Fruit fly (Drosophila melanogaster): ENCODE data around the gene CG45071.

The CG45071 gene

DNA sequence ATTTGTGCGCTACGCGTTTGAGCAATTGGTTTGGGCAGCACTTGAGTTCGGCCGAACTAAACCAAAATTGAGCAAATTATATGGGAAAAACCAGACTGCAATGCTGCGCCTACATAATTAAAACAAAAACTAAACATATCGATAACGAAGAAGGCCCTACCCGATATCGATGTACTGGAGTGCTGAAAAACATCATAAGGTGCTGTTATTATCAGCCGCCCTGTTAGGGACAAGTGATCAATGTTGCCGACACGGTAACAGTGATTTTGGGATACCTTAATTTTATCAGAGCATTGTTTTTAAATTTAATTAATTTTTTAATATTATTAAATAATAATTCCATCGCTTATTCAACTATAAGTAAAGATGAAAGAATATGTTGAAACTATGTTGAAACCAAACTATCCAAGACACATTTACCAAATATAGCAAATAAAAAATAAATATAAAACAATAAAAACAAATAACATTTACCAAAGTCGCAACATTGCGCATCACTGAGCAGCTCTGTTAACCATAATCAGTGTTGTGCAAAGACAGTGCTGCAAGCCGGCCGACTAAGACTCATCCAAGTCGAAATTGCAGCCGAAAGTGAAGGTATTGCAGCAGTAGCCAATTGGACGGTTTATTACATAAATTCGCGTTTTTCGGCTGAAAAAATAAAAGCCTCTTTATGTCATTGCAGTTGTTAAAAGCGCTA lies 10.9 kb upstream of the CG45071 start, which contains the start of the genes sstn, Plp and GlyRS (continued):
- peak; percentile 41; the same call in 1 of the 3 replicates for TF ChIP-seq CG34422 (GFP tag; IDR thresholded peaks at IDR 0.05)
- TF ChIP-seq ci (GFP tag; IDR thresholded peaks at IDR 0.05): peak; percentile 55; the same call in 1 of the 3 replicates
- TF ChIP-seq E2f1 (GFP tag; IDR thresholded peaks at IDR 0.05): no peak
- no peak for TF ChIP-seq CkIIα-i1 (GFP tag; IDR thresholded peaks at IDR 0.05)
- peak; percentile 40 for TF ChIP-seq CG15514 (GFP tag; optimal IDR thresholded peaks at IDR 0.05)
- peak; percentile 28 for TF ChIP-seq CG4820 (GFP tag; optimal IDR thresholded peaks at IDR 0.05)
- no peak for TF ChIP-seq CG3065 (GFP tag; optimal IDR thresholded peaks at IDR 0.05)
- TF ChIP-seq Awh (GFP tag; IDR thresholded peaks at IDR 0.05): no peak
- peak; percentile 2 for TF ChIP-seq tio (GFP tag; optimal IDR thresholded peaks at IDR 0.05)
- TF ChIP-seq her (GFP tag; optimal IDR thresholded peaks at IDR 0.05): no peak
- no peak for TF ChIP-seq CG14441 (GFP tag; IDR thresholded peaks at IDR 0.05)
- peak; percentile 55 for TF ChIP-seq CG17829 (tag; optimal IDR thresholded peaks at IDR 0.05)
- no peak for TF ChIP-seq Usf (GFP tag; optimal IDR thresholded peaks at IDR 0.05)
- TF ChIP-seq nau (GFP tag; optimal IDR thresholded peaks at IDR 0.05): no peak
- peak in 1 of 2 experiments; percentile 19 for TF ChIP-seq bsh (GFP tag; optimal IDR thresholded peaks at IDR 0.05)
- TF ChIP-seq CG11723 (GFP tag; optimal IDR thresholded peaks at IDR 0.05): peak; percentile 33
- peak; percentile 81 for TF ChIP-seq CG12659 (GFP tag; optimal IDR thresholded peaks at IDR 0.05)
- no peak for TF ChIP-seq CG11247 (GFP tag; IDR thresholded peaks at IDR 0.05)
- TF ChIP-seq PHDP (tag; optimal IDR thresholded peaks at IDR 0.05): peak; percentile 10
- TF ChIP-seq mld (GFP tag; IDR thresholded peaks at IDR 0.05; ENCODE audit: partially characterized antibody): no peak
- TF ChIP-seq dpn (GFP tag; optimal IDR thresholded peaks at IDR 0.05): peak in 1 of 2 experiments; percentile 39
- peak; percentile 32 for TF ChIP-seq CG13424 (tag; optimal IDR thresholded peaks at IDR 0.05)
- TF ChIP-seq CG9797 (GFP tag; optimal IDR thresholded peaks at IDR 0.05): peak; percentile 5
- no peak for TF ChIP-seq CG17359 (tag; optimal IDR thresholded peaks at IDR 0.05)
- TF ChIP-seq CG4404 (GFP tag; IDR thresholded peaks at IDR 0.05): no peak
- no peak for TF ChIP-seq sd (tag; optimal IDR thresholded peaks at IDR 0.05)
- no peak for TF ChIP-seq CG8089 (GFP tag; optimal IDR thresholded peaks at IDR 0.05)
- TF ChIP-seq Mrtf (GFP tag; IDR thresholded peaks at IDR 0.05): no peak
- no peak for TF ChIP-seq lov (optimal IDR thresholded peaks at IDR 0.05)
- TF ChIP-seq lov (GFP tag; IDR thresholded peaks at IDR 0.05): no peak
- no peak for TF ChIP-seq al (GFP tag; IDR thresholded peaks at IDR 0.05)
- TF ChIP-seq kni (GFP tag; optimal IDR thresholded peaks at IDR 0.05): no peak
- TF ChIP-seq zfh2 (GFP tag; optimal IDR thresholded peaks at IDR 0.05): peak; percentile 14
- no peak for TF ChIP-seq tap (tag; optimal IDR thresholded peaks at IDR 0.05)
- TF ChIP-seq bowl (GFP tag; IDR thresholded peaks at IDR 0.05): no peak
- TF ChIP-seq CG15601 (tag; optimal IDR thresholded peaks at IDR 0.05): peak; percentile 33
- TF ChIP-seq CG17912 (GFP tag; optimal IDR thresholded peaks at IDR 0.05): no peak
- TF ChIP-seq CG6854 (GFP tag; optimal IDR thresholded peaks at IDR 0.05): no peak
- peak; percentile 51 for TF ChIP-seq unc-4 (GFP tag; IDR thresholded peaks at IDR 0.05; ENCODE audit: partially characterized antibody)
- TF ChIP-seq en (GFP tag; optimal IDR thresholded peaks at IDR 0.05): no peak
- no peak for TF ChIP-seq CG17568 (GFP tag; optimal IDR thresholded peaks at IDR 0.05)
- TF ChIP-seq gsb (GFP tag; IDR thresholded peaks at IDR 0.05): no peak
- peak; percentile 42 for TF ChIP-seq YL-1 (GFP tag; optimal IDR thresholded peaks at IDR 0.05)
- no peak for TF ChIP-seq psq (GFP tag; optimal IDR thresholded peaks at IDR 0.05)
- TF ChIP-seq dysf (GFP tag; IDR thresholded peaks at IDR 0.05): no peak
- no peak for TF ChIP-seq schlank (tag; optimal IDR thresholded peaks at IDR 0.05)
- no peak for TF ChIP-seq kah (GFP tag; optimal IDR thresholded peaks at IDR 0.05)
- peak; percentile 83; the same call in 1 of the 4 replicates for TF ChIP-seq chinmo (GFP tag; IDR thresholded peaks at IDR 0.05; ENCODE audit: partially characterized antibody)
- TF ChIP-seq CG16815 (GFP tag; optimal IDR thresholded peaks at IDR 0.05): no peak
- no peak for TF ChIP-seq Doc2 (GFP tag; IDR thresholded peaks at IDR 0.05)

Data from whole organism, embryonic.